Worm (Caenorhabditis elegans): Measurements from ENCODE around the gene F57C2.4.

DNA sequence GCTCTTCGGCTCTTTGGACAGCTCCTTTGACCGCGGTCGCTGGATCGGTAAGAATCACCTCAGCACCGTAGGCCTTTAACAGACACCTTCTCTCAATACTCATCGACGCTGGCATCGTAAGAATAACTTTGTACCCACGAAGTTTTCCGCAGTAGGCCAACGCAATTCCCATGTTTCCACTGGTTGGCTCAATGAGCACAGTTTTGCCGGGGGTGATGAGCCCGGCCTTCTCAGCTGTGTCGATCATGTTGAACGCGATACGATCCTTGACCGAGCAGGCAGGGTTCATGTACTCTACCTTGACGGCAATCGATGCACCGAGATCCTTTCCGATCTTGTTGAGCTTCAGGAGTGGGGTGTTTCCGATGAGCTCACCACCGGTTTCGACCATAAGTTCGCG lies 31.1 kb upstream of the F57C2.4 start:
- TF ChIP-seq flt-1 (GFP tag; IDR thresholded peaks at IDR 0.05) = no peak
- TF ChIP-seq klf-2 (GFP tag; conservative IDR thresholded peaks at IDR 0.05) = no peak
- TF ChIP-seq T22C8.4 (GFP tag; IDR thresholded peaks at IDR 0.05) = no peak
- TF ChIP-seq tab-1 (GFP tag; IDR thresholded peaks at IDR 0.05) = no peak
- no peak for TF ChIP-seq med-1 (GFP tag; optimal IDR thresholded peaks at IDR 0.05; ENCODE audit: insufficient read depth)
- TF ChIP-seq ref-1 (GFP tag; conservative IDR thresholded peaks at IDR 0.05) = no peak
- no peak for TF ChIP-seq cog-1 (tag; optimal IDR thresholded peaks at IDR 0.05)
- no peak for TF ChIP-seq ztf-23 (GFP tag; IDR thresholded peaks at IDR 0.05)

Measured in whole organism, midembryonic.